Worm (Caenorhabditis elegans): ENCODE results near the gene srd-39.

The srd-39 gene

DNA sequence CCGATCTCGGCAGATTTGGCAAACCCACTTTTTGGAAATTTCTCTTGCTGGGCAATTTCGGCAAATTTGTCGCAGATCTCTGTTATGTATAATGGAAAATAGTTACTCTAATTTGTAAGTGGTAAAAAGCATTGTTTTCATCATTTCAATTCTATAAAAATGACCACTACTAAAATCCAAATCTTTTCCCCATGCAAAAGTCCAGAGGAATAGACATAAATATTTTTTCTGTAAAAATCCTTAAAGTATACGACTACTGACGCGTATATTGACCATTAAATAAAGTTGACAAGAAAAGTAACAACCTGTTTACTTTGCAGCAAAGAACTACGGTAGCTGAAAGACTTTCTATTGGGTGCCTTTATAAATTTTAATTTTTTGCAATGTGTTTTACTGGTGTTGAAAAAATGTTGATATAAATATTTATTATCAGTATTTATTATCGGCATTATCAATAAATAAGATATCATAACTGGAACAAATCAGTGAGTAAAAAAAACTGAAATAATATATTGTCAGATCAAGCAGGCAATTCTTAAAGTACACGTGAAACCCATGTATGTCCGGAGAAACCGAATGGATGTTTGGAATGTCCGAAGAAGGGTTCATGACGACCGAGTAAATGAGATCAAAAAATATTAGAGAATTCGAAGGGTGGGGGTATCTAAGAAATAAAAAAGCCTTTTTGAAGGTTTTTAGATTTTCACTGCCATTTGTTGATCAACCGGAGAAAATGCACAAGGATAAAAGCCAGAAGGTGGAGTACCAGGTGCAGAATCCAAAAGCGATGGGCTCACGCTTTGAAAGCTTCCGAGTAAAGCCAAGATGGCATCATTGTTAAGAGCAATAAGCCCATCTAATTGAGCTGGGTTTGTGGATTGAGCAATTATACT, 49.1 kb upstream of the srd-39 start (continued):
- TF ChIP-seq lin-38 (GFP tag; IDR thresholded peaks at IDR 0.05) (peak; percentile 42), ces-1 (GFP tag; optimal IDR thresholded peaks at IDR 0.05) (no peak), mep-1 (tag; optimal IDR thresholded peaks at IDR 0.05) (peak; percentile 95), R02D3.7 (tag; optimal IDR thresholded peaks at IDR 0.05) (no peak), aha-1 (tag) (peak; percentile 85), mdt-29 (GFP tag; IDR thresholded peaks at IDR 0.05) (peak; percentile 75), daf-8 (GFP tag; IDR thresholded peaks at IDR 0.05) (no peak), F37D6.2 (tag; optimal IDR thresholded peaks at IDR 0.05) (no peak), tag-97 (GFP tag; IDR thresholded peaks at IDR 0.05) (no peak), nhr-42 (GFP tag; IDR thresholded peaks at IDR 0.05) (0 out of 2 replicates have a peak, but pooled peaks have one; percentile 28), lsy-2 (tag; optimal IDR thresholded peaks at IDR 0.05) (peak in 1 of 2 experiments; percentile 81), pha-4 (GFP tag; IDR thresholded peaks at IDR 0.05) (peak; percentile 19; the same call in 1 of the 2 replicates), pha-4 (tag; optimal IDR thresholded peaks at IDR 0.05) (no peak), php-3 (GFP tag; IDR thresholded peaks at IDR 0.05) (0 out of 2 replicates have a peak, but pooled peaks have one; percentile 26), Y105C5A.15 (GFP tag; IDR thresholded peaks at IDR 0.05) (no peak), ceh-32 (tag; optimal IDR thresholded peaks at IDR 0.05; ENCODE audit: poor library complexity) (no peak), ZK337.2 (GFP tag; IDR thresholded peaks at IDR 0.05) (no peak), T26A8.4 (GFP tag; IDR thresholded peaks at IDR 0.05) (peak; percentile 90), gei-8 (GFP tag; optimal IDR thresholded peaks at IDR 0.05) (peak; percentile 73)

DNA sequence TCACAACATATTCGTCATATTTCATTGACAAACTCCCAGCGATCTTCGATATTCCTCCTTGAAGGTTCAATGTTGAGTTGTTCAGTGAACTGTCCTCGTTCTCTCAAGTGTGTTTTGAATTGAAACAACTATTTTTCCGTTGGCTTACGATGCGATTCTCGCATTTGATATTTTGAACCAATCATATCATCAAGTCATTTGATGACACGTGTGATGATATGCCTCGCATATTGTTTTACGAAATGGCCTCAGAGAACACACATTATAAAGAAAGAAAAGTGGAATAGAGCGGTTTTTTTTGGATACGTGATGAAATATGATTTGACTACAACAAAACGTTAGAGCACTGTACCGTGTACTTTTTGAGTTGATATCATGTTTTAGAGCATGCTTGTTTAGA, 48.0 kb upstream of the srd-39 start:
- no peak for TF ChIP-seq F49E8.2 (tag; optimal IDR thresholded peaks at IDR 0.05; ENCODE audit: borderline replicate concordance)
- TF ChIP-seq ztf-11 (tag; optimal IDR thresholded peaks at IDR 0.05) = no peak
- peak; percentile 94 for TF ChIP-seq ztf-7 (tag; optimal IDR thresholded peaks at IDR 0.05)
- TF ChIP-seq mes-2 (tag; optimal IDR thresholded peaks at IDR 0.05; ENCODE audit: poor library complexity, severe bottlenecking) = peak; percentile 41
- TF ChIP-seq hif-1 (tag; optimal IDR thresholded peaks at IDR 0.05) = peak in 1 of 2 experiments; percentile 72
- no peak for TF ChIP-seq dmd-9 (GFP tag; IDR thresholded peaks at IDR 0.05)
- no peak for TF ChIP-seq lim-7 (GFP tag; IDR thresholded peaks at IDR 0.05)
- TF ChIP-seq nhr-111 (GFP tag; optimal IDR thresholded peaks at IDR 0.05) = no peak
- no peak for TF ChIP-seq daf-16 (GFP tag; optimal IDR thresholded peaks at IDR 0.05)
- peak; percentile 67 for TF ChIP-seq daf-16 (tag; optimal IDR thresholded peaks at IDR 0.05)
- peak in 1 of 2 experiments; percentile 81 for TF ChIP-seq mdl-1 (tag; optimal IDR thresholded peaks at IDR 0.05)
- peak; percentile 35 for TF ChIP-seq nhr-77 (tag; optimal IDR thresholded peaks at IDR 0.05)
- TF ChIP-seq daf-19 (GFP tag; conservative IDR thresholded peaks at IDR 0.05) = no peak
- TF ChIP-seq lsy-2 (tag; optimal IDR thresholded peaks at IDR 0.05) = peak in 1 of 2 experiments; percentile 79
- no peak for TF ChIP-seq unc-62 (GFP tag; optimal IDR thresholded peaks at IDR 0.05 in 1 of 2)
- TF ChIP-seq unc-62 (tag; optimal IDR thresholded peaks at IDR 0.05) = no peak
- peak; percentile 34 for TF ChIP-seq nhr-6 (tag; optimal IDR thresholded peaks at IDR 0.05)
- no peak for TF ChIP-seq ceh-62 (tag; optimal IDR thresholded peaks at IDR 0.05)
- TF ChIP-seq ceh-20 (GFP tag; IDR thresholded peaks at IDR 0.05) = peak; percentile 66
- TF ChIP-seq duxl-1 (tag; optimal IDR thresholded peaks at IDR 0.05; ENCODE audit: poor library complexity) = no peak
- no peak for TF ChIP-seq daf-8 (GFP tag; IDR thresholded peaks at IDR 0.05)
- peak; percentile 80 for TF ChIP-seq dmd-6 (GFP tag; IDR thresholded peaks at IDR 0.05)
- peak; percentile 88 for TF ChIP-seq hlh-30 (tag; optimal IDR thresholded peaks at IDR 0.05; ENCODE audit: insufficient read depth)
- TF ChIP-seq aha-1 (tag) = peak; percentile 93
- TF ChIP-seq daf-12 (tag; optimal IDR thresholded peaks at IDR 0.05) = no peak
- peak; percentile 64 for TF ChIP-seq cey-2 (tag; optimal IDR thresholded peaks at IDR 0.05; ENCODE audit: borderline replicate concordance, insufficient read depth)
- TF ChIP-seq T20F7.1 (GFP tag; optimal IDR thresholded peaks at IDR 0.05) = peak; percentile 56
- 0 out of 2 replicates have a peak, but pooled peaks have one; percentile 29 for TF ChIP-seq mdt-29 (GFP tag; IDR thresholded peaks at IDR 0.05)
- no peak for TF ChIP-seq rbr-2 (tag; optimal IDR thresholded peaks at IDR 0.05)
- TF ChIP-seq dve-1 (tag; optimal IDR thresholded peaks at IDR 0.05; ENCODE audit: insufficient read depth) = peak; percentile 88
- peak; percentile 78 for TF ChIP-seq nhr-48 (tag; optimal IDR thresholded peaks at IDR 0.05)
- TF ChIP-seq Y48G9A.11 (GFP tag; IDR thresholded peaks at IDR 0.05) = no peak
- peak; percentile 85 for TF ChIP-seq hlh-11 (tag; optimal IDR thresholded peaks at IDR 0.05)

Measured in whole organism, L4 larva.